Worm (Caenorhabditis elegans) whole organism, young adult: ENCODE measurements around the gene sna-3.

Experiments used
- C17E4.6 ChIP-seq: fragments of 200-800 bp; sonication (Bioruptor generic); IDR thresholded peaks from 2 replicates; pipeline ENCODE4 v1.3.6; 2022; ENCODE audit warnings: missing genetic modification reagents, missing genetic modification characterization, missing compliant biosample characterization
- F22D6.2 ChIP-seq: sonication (generic microtip); optimal IDR thresholded peaks from 2 replicates; lab custom pipeline; 2016; ENCODE audit warnings: mild to moderate bottlenecking, missing genetic modification characterization, missing compliant biosample characterization
- F33H1.4 ChIP-seq: fragments of 200-800 bp; sonication (Bioruptor generic); IDR thresholded peaks from 2 replicates; pipeline ENCODE4 v1.3.6; 2022; ENCODE audit warnings: missing genetic modification reagents, missing genetic modification characterization, missing compliant biosample characterization
- F49E8.2 ChIP-seq: sonication (generic microtip); optimal IDR thresholded peaks from 3 replicates; lab custom pipeline; 2017; ENCODE audit warnings: missing genetic modification characterization, mild to moderate bottlenecking, missing compliant biosample characterization, antibody characterized with exemption, moderate library complexity; ENCODE audit not compliant: insufficient read depth
- K12H6.12 ChIP-seq: fragments of 200-800 bp; sonication (Bioruptor generic); optimal IDR thresholded peaks from 2 replicates; lab custom pipeline; 2018; ENCODE audit warnings: mild to moderate bottlenecking, missing genetic modification characterization, missing compliant biosample characterization
- T07F8.4 ChIP-seq: sonication (generic microtip); optimal IDR thresholded peaks from 2 replicates; lab custom pipeline; 2016; ENCODE audit warnings: mild to moderate bottlenecking, missing genetic modification characterization, moderate library complexity, missing compliant biosample characterization
- T26A5.8 ChIP-seq: sonication (generic microtip); optimal IDR thresholded peaks from 2 replicates; lab custom pipeline; 2016; ENCODE audit warnings: missing genetic modification characterization, missing compliant biosample characterization
- ccch-3 ChIP-seq: fragments of 200-800 bp; sonication (Bioruptor generic); optimal IDR thresholded peaks from 2 replicates; lab custom pipeline; 2018; ENCODE audit warnings: mild to moderate bottlenecking, missing genetic modification characterization, missing compliant biosample characterization
- cebp-2 ChIP-seq: fragments of 200-800 bp; sonication (Bioruptor generic); IDR thresholded peaks from 2 replicates; pipeline ENCODE4 v1.3.6; 2022; ENCODE audit warnings: missing genetic modification characterization, missing compliant biosample characterization
- ceh-79 ChIP-seq: sonication (generic microtip); optimal IDR thresholded peaks from 2 replicates; lab custom pipeline; 2017; ENCODE audit warnings: mild to moderate bottlenecking, missing genetic modification characterization, missing compliant biosample characterization
- die-1 ChIP-seq: sonication (generic microtip); optimal IDR thresholded peaks from 2 replicates; lab custom pipeline; 2016; ENCODE audit warnings: missing genotype, mild to moderate bottlenecking, missing genetic modification characterization, missing compliant biosample characterization
- dox-1 ChIP-seq: fragments of 200-800 bp; sonication (Bioruptor generic); IDR thresholded peaks from 2 replicates; pipeline ENCODE4 v1.3.6; 2022; ENCODE audit warnings: missing genetic modification reagents, missing genetic modification characterization, missing compliant biosample characterization
- dpl-1 ChIP-seq: fragments of 150-350 bp; optimal IDR thresholded peaks from 2 replicates; lab custom pipeline; 2014; ENCODE audit warnings: missing biosample characterization, missing genetic modification reagents, missing genetic modification characterization
- ets-4 ChIP-seq: fragments of 200-800 bp; sonication (Bioruptor generic); optimal IDR thresholded peaks from 2 replicates; lab custom pipeline; 2018; ENCODE audit warnings: mild to moderate bottlenecking, missing genetic modification characterization, missing compliant biosample characterization
- fkh-3 ChIP-seq: sonication (generic microtip); optimal IDR thresholded peaks from 2 replicates; lab custom pipeline; 2016; ENCODE audit warnings: mild to moderate bottlenecking, missing genetic modification characterization, missing compliant biosample characterization
- gei-17 ChIP-seq: fragments of 200-800 bp; sonication (Bioruptor generic); optimal IDR thresholded peaks from 2 replicates; lab custom pipeline; 2018; ENCODE audit warnings: mild to moderate bottlenecking, missing genetic modification characterization, missing compliant biosample characterization
- hmg-1.2 ChIP-seq: fragments of 200-800 bp; sonication (Bioruptor generic); IDR thresholded peaks from 2 replicates; pipeline ENCODE4 v1.3.6; 2022; ENCODE audit warnings: missing genetic modification reagents, missing genetic modification characterization, missing compliant biosample characterization
- let-526 ChIP-seq: fragments of 200-800 bp; sonication (Bioruptor generic); IDR thresholded peaks from 2 replicates; pipeline ENCODE4 v1.3.6; 2022; ENCODE audit warnings: missing genetic modification reagents, missing genetic modification characterization, missing compliant biosample characterization
- let-607 ChIP-seq, 2 experiments: fragments of 200-800 bp in 1 of 2; sonication (Bioruptor generic) in 1 of 2; sonication (generic microtip) in 1 of 2; optimal IDR thresholded peaks; 2 replicates each; lab custom pipeline; 2016 to 2018; ENCODE audit warnings: mild to moderate bottlenecking in 2 of 2, missing compliant biosample characterization in 2 of 2, missing genetic modification characterization in 2 of 2, moderate library complexity in 2 of 2, missing genotype in 1 of 2
- lin-35 ChIP-seq, 3 experiments: fragments of 150-350 bp in 2 of 3; sonication (generic microtip) in 1 of 3; optimal IDR thresholded peaks; 2 replicates each; lab custom pipeline; 2014 to 2018; ENCODE audit warnings: missing biosample characterization in 3 of 3, missing genetic modification characterization in 3 of 3, missing genetic modification reagents in 3 of 3
- lin-54 ChIP-seq: fragments of 200-800 bp; sonication (Bioruptor generic); optimal IDR thresholded peaks from 2 replicates; lab custom pipeline; 2018; ENCODE audit warnings: mild to moderate bottlenecking, missing genetic modification characterization, missing compliant biosample characterization
- lir-1 ChIP-seq: fragments of 200-800 bp; sonication (Bioruptor generic); conservative IDR thresholded peaks from 2 replicates; pipeline ENCODE4 v1.3.6; 2022; ENCODE audit warnings: missing genetic modification reagents, missing genetic modification characterization, missing compliant biosample characterization
- lsl-1 ChIP-seq: fragments of 200-800 bp; sonication (Bioruptor generic); optimal IDR thresholded peaks from 2 replicates; lab custom pipeline; 2018; ENCODE audit warnings: mild to moderate bottlenecking, missing genetic modification characterization, moderate library complexity, missing compliant biosample characterization
- madf-10 ChIP-seq: sonication (generic microtip); optimal IDR thresholded peaks from 2 replicates; lab custom pipeline; 2016; ENCODE audit warnings: mild to moderate bottlenecking, missing genetic modification characterization, missing compliant biosample characterization
- mcd-1 ChIP-seq: fragments of 200-800 bp; sonication (Bioruptor generic); IDR thresholded peaks from 2 replicates; pipeline ENCODE4 v1.3.6; 2022; ENCODE audit warnings: missing genetic modification reagents, missing genetic modification characterization, missing compliant biosample characterization
- mxl-1 ChIP-seq: sonication (generic microtip); optimal IDR thresholded peaks from 2 replicates; lab custom pipeline; 2016; ENCODE audit warnings: missing genetic modification characterization, missing compliant biosample characterization
- pha-4 ChIP-seq: fragments of 150-350 bp; sonication (generic microtip); optimal IDR thresholded peaks from 2 replicates; lab custom pipeline; 2014; ENCODE audit warnings: missing biosample characterization, missing genetic modification reagents, missing genetic modification characterization
- rpc-1 ChIP-seq, 2 experiments: fragments of 150-350 bp in 1 of 2; sonication (generic microtip) in 1 of 2; optimal IDR thresholded peaks; 2 replicates each; lab custom pipeline; 2014 to 2018; ENCODE audit warnings: missing biosample characterization in 1 of 2, missing genetic modification characterization in 1 of 2, missing genetic modification reagents in 1 of 2, missing genotype in 1 of 2
- somi-1 ChIP-seq: fragments of 200-800 bp; sonication (Bioruptor generic); optimal IDR thresholded peaks from 2 replicates; lab custom pipeline; 2018; ENCODE audit warnings: mild to moderate bottlenecking, missing genetic modification characterization, missing compliant biosample characterization
- tlf-1 ChIP-seq: fragments of 200-800 bp; sonication (Bioruptor generic); optimal IDR thresholded peaks from 2 replicates; lab custom pipeline; 2018; ENCODE audit warnings: mild to moderate bottlenecking, missing genetic modification characterization, missing compliant biosample characterization
- ztf-28 ChIP-seq: fragments of 200-800 bp; sonication (Bioruptor generic); IDR thresholded peaks from 2 replicates; pipeline ENCODE4 v1.3.6; 2022; ENCODE audit warnings: missing genetic modification reagents, missing genetic modification characterization, missing compliant biosample characterization
- ztf-6 ChIP-seq: fragments of 200-800 bp; sonication (Bioruptor generic); IDR thresholded peaks from 2 replicates; pipeline ENCODE4 v1.3.6; 2022; ENCODE audit warnings: missing genetic modification reagents, missing genetic modification characterization, missing compliant biosample characterization

The sna-3 gene

ce11 chrIII:6251511-6251910 is 45.5 kb upstream of the sna-3 start, which contains the start of gene amdh-1:
TSS of gene amdh-1 (plus strand) at chrIII:6251811.
- TF ChIP-seq dox-1 (GFP tag; lab: Robert Waterston, UW) (no peak), ets-4 (GFP tag; lab: Kevin White, UChicago) (no peak), ceh-79 (no peak), pha-4 (tag; lab: Kevin White, UChicago) (no peak), K12H6.12 (tag; lab: Kevin White, UChicago) (no peak), C17E4.6 (GFP tag; lab: Robert Waterston, UW) (no peak), lin-35 (GFP tag; optimal IDR thresholded peaks at IDR 0.05; lab: Kevin White, UChicago) (no peak), lir-1 (GFP tag; lab: Robert Waterston, UW) (no peak), F22D6.2 (tag; lab: Kevin White, UChicago) (no peak), madf-10 (no peak), tlf-1 (GFP tag; lab: Kevin White, UChicago) (no peak)
- TF ChIP-seq, all 124 proteins: peak for 0

DNA sequence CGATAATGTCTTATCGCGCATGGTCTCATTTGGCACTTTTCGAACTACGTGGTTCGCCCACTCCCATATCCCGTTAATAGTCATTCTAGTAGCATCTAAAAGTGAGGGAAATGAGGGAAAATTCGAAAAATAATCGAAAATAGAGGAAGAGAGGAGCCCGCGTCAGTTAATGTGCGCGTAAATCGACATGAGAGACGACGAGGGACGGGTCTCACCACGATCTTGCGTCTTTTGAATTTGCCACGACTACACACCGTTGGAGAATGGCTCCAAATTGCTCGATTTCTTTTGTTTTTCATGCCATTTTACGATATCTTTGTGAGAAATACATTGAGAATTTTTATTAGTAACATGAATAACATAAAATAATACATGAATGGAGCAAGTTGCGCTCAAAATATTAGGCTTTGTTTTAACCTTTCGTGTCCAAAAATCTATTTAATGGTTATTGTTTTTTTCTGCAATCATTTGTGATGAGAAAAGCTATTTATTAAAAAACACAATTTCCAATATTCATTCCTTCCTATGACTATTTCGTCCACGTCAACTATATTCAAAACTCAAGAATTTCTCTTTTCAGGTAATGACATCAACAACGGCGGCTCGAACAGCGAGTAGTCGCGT is 42.2 kb upstream of the sna-3 start, which contains the start of the genes gen-1 and stt-3:
Gene gen-1, minus strand, starts transcription at position 95 of the 624 bp plus-strand sequence.
Gene stt-3, plus strand, starts transcription at position 574 of the 624 bp plus-strand sequence.
- no peak for TF ChIP-seq T26A5.8 (tag; lab: Kevin White, UChicago)
- TF ChIP-seq lin-54 (GFP tag; lab: Kevin White, UChicago) = no peak
- no peak for TF ChIP-seq rpc-1 (optimal IDR thresholded peaks at IDR 0.05; lab: Kevin White, UChicago)
- no peak for TF ChIP-seq rpc-1 (tag; optimal IDR thresholded peaks at IDR 0.05; lab: Kevin White, UChicago)
- TF ChIP-seq ztf-6 (GFP tag; lab: Robert Waterston, UW) = no peak
- TF ChIP-seq let-607 (tag; optimal IDR thresholded peaks at IDR 0.05; lab: Kevin White, UChicago) = peak in 1 of 2 experiments; percentile 27
- TF ChIP-seq F49E8.2 (tag; lab: Kevin White, UChicago) = no peak
- no peak for TF ChIP-seq let-526 (GFP tag; lab: Robert Waterston, UW)
- TF ChIP-seq lin-35 (GFP tag; optimal IDR thresholded peaks at IDR 0.05; lab: Kevin White, UChicago) = no peak
- TF ChIP-seq dpl-1 = no peak
- TF ChIP-seq gei-17 (GFP tag; lab: Kevin White, UChicago) = no peak
- TF ChIP-seq hmg-1.2 = peak; percentile 27; the same call in 1 of the 2 replicates
- TF ChIP-seq lsl-1 = peak; percentile 8
- TF ChIP-seq T07F8.4 (tag; lab: Kevin White, UChicago) = no peak
- TF ChIP-seq cebp-2 (GFP tag; lab: Robert Waterston, UW) = no peak
- no peak for TF ChIP-seq fkh-3 (tag; lab: Kevin White, UChicago)
- peak; percentile 69 for TF ChIP-seq F33H1.4 (GFP tag; lab: Robert Waterston, UW)
- no peak for TF ChIP-seq ztf-28

DNA sequence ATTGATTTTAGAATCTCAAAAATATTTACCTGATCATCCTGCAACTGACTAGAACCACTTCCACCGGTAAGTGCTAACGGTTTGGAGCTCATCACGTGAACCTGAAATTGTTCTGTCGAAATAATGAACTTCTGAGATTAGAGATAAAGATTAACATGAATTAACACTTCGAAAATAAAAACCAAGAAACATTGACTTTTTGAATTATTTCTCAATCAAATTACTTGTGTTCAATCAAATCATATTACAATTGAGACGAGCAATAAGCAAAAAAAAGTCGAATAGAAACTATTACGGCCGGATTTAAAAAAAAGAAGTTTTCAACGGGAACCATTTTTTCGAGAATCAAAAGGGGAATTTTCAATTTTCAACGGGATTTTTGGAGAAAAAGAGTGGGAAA is 39.7 kb upstream of the sna-3 start, which contains the start of gene bcas-2:
Gene bcas-2, minus strand, starts transcription at position 101 of the 400 bp plus-strand sequence.
- TF ChIP-seq cebp-2 (GFP tag; lab: Robert Waterston, UW) = no peak
- no peak for TF ChIP-seq somi-1
- no peak for TF ChIP-seq mxl-1 (tag; lab: Kevin White, UChicago)

ce11 chrIII:6240528-6240927 is 34.5 kb upstream of the sna-3 start, which contains the start of gene T12A2.3:
TSS of gene T12A2.3 (plus strand) at chrIII:6240828.
- no peak for TF ChIP-seq ccch-3
- no peak for TF ChIP-seq die-1 (tag; lab: Kevin White, UChicago)
- TF ChIP-seq mcd-1 = no peak
- TF ChIP-seq, all 124 proteins: peak for 0
